Worm (Caenorhabditis elegans) whole organism, early embryonic: Measurements from ENCODE around the gene dop-6.

Source experiments
- ceh-13 ChIP-seq: fragments of 200-800 bp; sonication (Bioruptor generic); optimal IDR thresholded peaks from 2 replicates; lab custom pipeline; 2018; ENCODE audit warnings: mild to moderate bottlenecking, missing genetic modification characterization, missing compliant biosample characterization
- hmg-4 ChIP-seq: fragments of 200-800 bp; sonication (Bioruptor generic); optimal IDR thresholded peaks from 2 replicates; lab custom pipeline; 2018; ENCODE audit warnings: mild to moderate bottlenecking, missing genetic modification characterization, missing compliant biosample characterization

ce11 chrX:4274116-4274515 is 46.5 kb upstream of the dop-6 start, which contains the start of gene mec-18:
- TF ChIP-seq hmg-4 (GFP tag; lab: Kevin White, UChicago) (no peak), ceh-13 (GFP tag; lab: Kevin White, UChicago) (no peak)
